Worm (Caenorhabditis elegans): ENCODE results near the gene Y69H2.17.

DNA sequence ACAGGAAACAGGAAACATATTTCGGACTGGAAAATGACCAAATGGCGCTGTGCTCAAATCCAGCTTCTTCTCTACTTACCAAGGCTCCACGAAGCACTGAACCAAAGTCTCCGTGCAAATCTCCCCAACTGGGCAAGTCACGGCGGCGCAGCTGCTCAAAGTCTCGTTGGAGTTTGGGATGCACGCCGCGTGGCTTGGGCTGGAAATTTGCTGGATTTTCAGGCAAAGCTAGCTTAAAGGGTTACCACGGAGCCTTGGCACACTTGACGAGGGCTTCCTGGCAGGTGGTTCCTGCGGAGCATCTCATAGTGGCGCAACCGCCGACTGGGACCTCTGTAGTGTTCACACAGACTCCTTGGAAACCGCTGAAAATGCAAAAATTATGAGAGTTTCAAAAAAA is 25.8 kb upstream of the Y69H2.17 start:
- TF ChIP-seq hmbx-1 (tag; optimal IDR thresholded peaks at IDR 0.05) (no peak), ama-1 (optimal IDR thresholded peaks at IDR 0.05) (no peak), hnd-1 (tag; optimal IDR thresholded peaks at IDR 0.05) (no peak), tra-4 (tag; optimal IDR thresholded peaks at IDR 0.05) (no peak), B0310.2 (tag; optimal IDR thresholded peaks at IDR 0.05) (no peak)
